Fruit fly (Drosophila melanogaster): Measurements from ENCODE around the gene alphaTub67C.

dm6 chr3L:9643762-9644161 is 37.3 kb upstream of the alphaTub67C start, which contains the start of gene CNMaR:
- TF ChIP-seq psq (optimal IDR thresholded peaks at IDR 0.05) (no peak), pan (optimal IDR thresholded peaks at IDR 0.05) (no peak), CG8478 (optimal IDR thresholded peaks at IDR 0.05) (no peak), usp (GFP tag; optimal IDR thresholded peaks at IDR 0.05) (no peak), EcR (GFP tag; optimal IDR thresholded peaks at IDR 0.05) (no peak)
